Worm (Caenorhabditis elegans) whole organism, young adult: ENCODE measurements around the gene mdt-28.

Experiments used
- Y79H2A.3 ChIP-seq: fragments of 200-800 bp; sonication (Bioruptor generic); conservative IDR thresholded peaks from 2 replicates; pipeline ENCODE4 v1.3.6; 2022; ENCODE audit warnings: missing genetic modification reagents, missing genetic modification characterization, missing compliant biosample characterization
- ama-1 ChIP-seq, 3 experiments: fragments of 150-350 bp in 1 of 3; sonication (generic microtip) in 2 of 3; optimal IDR thresholded peaks; 2 replicates each; lab custom pipeline; 2014 to 2018; ENCODE audit warnings: missing biosample characterization in 2 of 3, missing genetic modification characterization in 2 of 3, missing genetic modification reagents in 2 of 3
- chd-7 ChIP-seq: sonication (generic microtip); optimal IDR thresholded peaks from 2 replicates; lab custom pipeline; 2016; ENCODE audit warnings: mild to moderate bottlenecking, missing genetic modification characterization, moderate library complexity, missing compliant biosample characterization
- dox-1 ChIP-seq: fragments of 200-800 bp; sonication (Bioruptor generic); IDR thresholded peaks from 2 replicates; pipeline ENCODE4 v1.3.6; 2022; ENCODE audit warnings: missing genetic modification reagents, missing genetic modification characterization, missing compliant biosample characterization
- mes-4 ChIP-seq: sonication (generic microtip); optimal IDR thresholded peaks from 2 replicates; lab custom pipeline; 2016; ENCODE audit warnings: missing genotype, missing genetic modification characterization, missing compliant biosample characterization
- nfya-2 ChIP-seq: fragments of 200-800 bp; sonication (Bioruptor generic); IDR thresholded peaks from 2 replicates; pipeline ENCODE4 v1.3.6; 2022; ENCODE audit warnings: missing genetic modification reagents, missing genetic modification characterization, missing compliant biosample characterization
- rcor-1 ChIP-seq: fragments of 200-800 bp; sonication (Bioruptor generic); IDR thresholded peaks from 2 replicates; pipeline ENCODE4 v1.3.6; 2022; ENCODE audit warnings: missing genetic modification reagents, missing genetic modification characterization, missing compliant biosample characterization
- snpc-4 ChIP-seq, 5 experiments: fragments of 150-350 bp in 1 of 5; sonication (generic microtip) in 4 of 5; optimal IDR thresholded peaks; 2 replicates each; lab custom pipeline; 2014 to 2018; ENCODE audit warnings: missing genetic modification characterization in 5 of 5, missing biosample characterization in 3 of 5, antibody characterized with exemption in 2 of 5, mild to moderate bottlenecking in 2 of 5, missing compliant biosample characterization in 2 of 5, missing genotype in 2 of 5, moderate library complexity in 2 of 5, missing genetic modification reagents in 1 of 5
- tlf-1 ChIP-seq: fragments of 200-800 bp; sonication (Bioruptor generic); optimal IDR thresholded peaks from 2 replicates; lab custom pipeline; 2018; ENCODE audit warnings: mild to moderate bottlenecking, missing genetic modification characterization, missing compliant biosample characterization

DNA sequence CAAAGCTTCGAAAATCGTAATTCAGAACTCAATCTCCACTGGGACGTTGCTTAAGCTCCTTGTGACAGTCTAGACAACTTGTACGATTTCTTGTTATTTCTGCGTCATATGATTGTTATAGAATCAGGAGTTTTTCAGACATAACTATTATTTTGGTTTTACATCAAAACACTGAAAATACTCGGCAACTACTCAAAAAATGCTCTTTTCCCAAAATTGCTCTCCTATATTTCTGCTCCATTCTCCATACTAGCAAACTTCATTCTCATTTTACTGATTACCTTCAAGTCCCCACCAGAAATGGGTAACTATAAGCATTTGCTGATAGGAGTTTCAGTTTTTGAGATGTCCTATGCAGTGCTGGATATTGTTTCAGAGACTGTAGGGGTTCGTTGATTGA lies 46.3 kb upstream of the mdt-28 start, which contains the start of gene C55A1.1:
- TF ChIP-seq ama-1 (optimal IDR thresholded peaks at IDR 0.05; lab: Kevin White, UChicago) = no peak
- no peak for TF ChIP-seq ama-1 (GFP tag; optimal IDR thresholded peaks at IDR 0.05; lab: Kevin White, UChicago)
- TF ChIP-seq rcor-1 = no peak
- TF ChIP-seq snpc-4 (GFP tag; optimal IDR thresholded peaks at IDR 0.05; lab: Kevin White, UChicago) = no peak
- no peak for TF ChIP-seq snpc-4 (tag; optimal IDR thresholded peaks at IDR 0.05; lab: Kevin White, UChicago)
- no peak for TF ChIP-seq tlf-1 (GFP tag; lab: Kevin White, UChicago)
- no peak for TF ChIP-seq chd-7
- TF ChIP-seq dox-1 (GFP tag; lab: Robert Waterston, UW) = no peak
- TF ChIP-seq Y79H2A.3 (GFP tag; lab: Robert Waterston, UW) = no peak
- TF ChIP-seq mes-4 (tag; lab: Kevin White, UChicago) = no peak
- no peak for TF ChIP-seq nfya-2 (GFP tag; lab: Robert Waterston, UW)
